Worm (Caenorhabditis elegans) whole organism, early embryonic: ENCODE results near the gene Y51H4A.24.

ENCODE experiments used
- B0310.2 ChIP-seq: sonication (generic microtip); optimal IDR thresholded peaks from 2 replicates; lab custom pipeline; 2016; ENCODE audit warnings: mild to moderate bottlenecking, missing genetic modification characterization, missing compliant biosample characterization
- F13C5.2 ChIP-seq: sonication (generic microtip); optimal IDR thresholded peaks from 2 replicates; lab custom pipeline; 2017; ENCODE audit warnings: mild to moderate bottlenecking, missing genetic modification characterization, inconsistent platforms, missing compliant biosample characterization
- aly-1 ChIP-seq: sonication (generic microtip); optimal IDR thresholded peaks from 2 replicates; lab custom pipeline; 2016; ENCODE audit warnings: missing genetic modification characterization, missing compliant biosample characterization
- ama-1 ChIP-seq: fragments of 150-350 bp; optimal IDR thresholded peaks from 2 replicates; lab custom pipeline; 2014
- ceh-13 ChIP-seq: fragments of 200-800 bp; sonication (Bioruptor generic); optimal IDR thresholded peaks from 2 replicates; lab custom pipeline; 2018; ENCODE audit warnings: mild to moderate bottlenecking, missing genetic modification characterization, missing compliant biosample characterization
- ceh-36 ChIP-seq: sonication (generic microtip); optimal IDR thresholded peaks from 2 replicates; lab custom pipeline; 2016; ENCODE audit warnings: missing genetic modification characterization, inconsistent platforms, missing compliant biosample characterization
- ets-7 ChIP-seq: sonication (generic microtip); optimal IDR thresholded peaks from 2 replicates; lab custom pipeline; 2016; ENCODE audit warnings: missing genotype, missing genetic modification characterization, missing compliant biosample characterization
- flt-1 ChIP-seq: fragments of 200-800 bp; sonication (Bioruptor generic); IDR thresholded peaks from 2 replicates; pipeline ENCODE4 v1.3.6; 2022; ENCODE audit warnings: missing genetic modification characterization, missing compliant biosample characterization
- hmbx-1 ChIP-seq: sonication (generic microtip); optimal IDR thresholded peaks from 2 replicates; lab custom pipeline; 2016; ENCODE audit warnings: mild to moderate bottlenecking, missing genetic modification characterization, missing compliant biosample characterization
- hmg-4 ChIP-seq: fragments of 200-800 bp; sonication (Bioruptor generic); optimal IDR thresholded peaks from 2 replicates; lab custom pipeline; 2018; ENCODE audit warnings: mild to moderate bottlenecking, missing genetic modification characterization, missing compliant biosample characterization
- hnd-1 ChIP-seq: sonication (generic microtip); optimal IDR thresholded peaks from 2 replicates; lab custom pipeline; 2016; ENCODE audit warnings: missing genetic modification characterization, missing compliant biosample characterization
- pes-1 ChIP-seq: fragments of 200-800 bp; sonication (Bioruptor generic); IDR thresholded peaks from 2 replicates; pipeline ENCODE4 v1.3.6; 2022; ENCODE audit warnings: missing genetic modification reagents, missing genetic modification characterization, missing compliant biosample characterization
- scrt-1 ChIP-seq: fragments of 200-800 bp; sonication (Bioruptor generic); IDR thresholded peaks from 2 replicates; pipeline ENCODE4 v1.3.6; 2022; ENCODE audit warnings: missing genetic modification characterization, missing compliant biosample characterization
- sea-1 ChIP-seq: fragments of 200-800 bp; sonication (Bioruptor generic); conservative IDR thresholded peaks from 2 replicates; pipeline ENCODE4 v1.3.6; 2022; ENCODE audit warnings: missing genetic modification characterization, missing compliant biosample characterization
- tbx-11 ChIP-seq: fragments of 200-800 bp; sonication (Bioruptor generic); IDR thresholded peaks from 2 replicates; pipeline ENCODE4 v1.3.6; 2022; ENCODE audit warnings: missing genetic modification characterization, missing compliant biosample characterization
- tbx-37 ChIP-seq: fragments of 200-800 bp; sonication (Bioruptor generic); conservative IDR thresholded peaks from 2 replicates; pipeline ENCODE4 v1.3.6; 2022; ENCODE audit warnings: missing genetic modification reagents, missing genetic modification characterization, missing compliant biosample characterization
- tra-4 ChIP-seq: sonication (generic microtip); optimal IDR thresholded peaks from 2 replicates; lab custom pipeline; 2017; ENCODE audit warnings: missing genetic modification characterization, missing compliant biosample characterization

Gene Y51H4A.24

ce11 chrIV:16740769-16741168, at the start of gene Y51H4A.24:
Gene Y51H4A.24, minus strand, starts transcription at chrIV:16740869.
- TF ChIP-seq sea-1, result no peak
- TF ChIP-seq hmbx-1 (tag; lab: Kevin White, UChicago), result no peak
- no peak for TF ChIP-seq ceh-36 (tag; lab: Kevin White, UChicago)

ce11 chrIV:16787024-16787423, 46.4 kb upstream of the Y51H4A.24 start, which contains the start of gene Y43D4A.6:
Gene Y43D4A.6, plus strand, starts transcription at chrIV:16787324.
- TF ChIP-seq hmg-4 (GFP tag; lab: Kevin White, UChicago) (no peak), tbx-37 (GFP tag; lab: Robert Waterston, UW) (no peak)

ce11 chrIV:16778644-16779043, 38.0 kb upstream of the Y51H4A.24 start:
- TF ChIP-seq sea-1, result no peak
- no peak for TF ChIP-seq scrt-1
- TF ChIP-seq pes-1 (GFP tag; lab: Robert Waterston, UW), result no peak
- TF ChIP-seq tra-4 (tag; lab: Kevin White, UChicago), result no peak
- no peak for TF ChIP-seq hnd-1
- no peak for TF ChIP-seq B0310.2 (tag; lab: Kevin White, UChicago)
- no peak for TF ChIP-seq aly-1 (tag; lab: Kevin White, UChicago)
- TF ChIP-seq tbx-37 (GFP tag; lab: Robert Waterston, UW), result no peak
- no peak for TF ChIP-seq F13C5.2
- no peak for TF ChIP-seq flt-1 (GFP tag; lab: Robert Waterston, UW)
- no peak for TF ChIP-seq ceh-13 (GFP tag; lab: Kevin White, UChicago)

- TF ChIP-seq hmbx-1 (tag; lab: Kevin White, UChicago) (no peak), ama-1 (lab: Kevin White, UChicago) (no peak)
Measured at ce11 chrIV:16777758-16778157, 37.1 kb upstream of the Y51H4A.24 start.

- TF ChIP-seq pes-1 (GFP tag; lab: Robert Waterston, UW) (no peak), tra-4 (tag; lab: Kevin White, UChicago) (no peak), F13C5.2 (no peak), flt-1 (GFP tag; lab: Robert Waterston, UW) (no peak), tbx-37 (GFP tag; lab: Robert Waterston, UW) (no peak), hmg-4 (GFP tag; lab: Kevin White, UChicago) (no peak)
Measured at ce11 chrIV:16776915-16777314, 36.2 kb upstream of the Y51H4A.24 start.

- TF ChIP-seq tbx-37 (GFP tag; lab: Robert Waterston, UW) (peak; percentile 38; the same call in 1 of the 2 replicates), B0310.2 (tag; lab: Kevin White, UChicago) (peak; percentile 20), flt-1 (GFP tag; lab: Robert Waterston, UW) (peak; percentile 80), ceh-13 (GFP tag; lab: Kevin White, UChicago) (peak; percentile 23), ama-1 (lab: Kevin White, UChicago) (no peak), hmbx-1 (tag; lab: Kevin White, UChicago) (no peak), ceh-36 (tag; lab: Kevin White, UChicago) (peak; percentile 44), hnd-1 (peak; percentile 56), tbx-11 (GFP tag; lab: Robert Waterston, UW) (peak; percentile 84), F13C5.2 (peak; percentile 55), hmg-4 (GFP tag; lab: Kevin White, UChicago) (peak; percentile 58), tra-4 (tag; lab: Kevin White, UChicago) (peak; percentile 19), pes-1 (GFP tag; lab: Robert Waterston, UW) (peak; percentile 87), ets-7 (tag; lab: Kevin White, UChicago) (peak; percentile 21), scrt-1 (peak; percentile 82), sea-1 (peak; percentile 71), aly-1 (tag; lab: Kevin White, UChicago) (no peak)
Measured at ce11 chrIV:16775925-16776324, 35.3 kb upstream of the Y51H4A.24 start.

ce11 chrIV:16775455-16775854, 34.8 kb upstream of the Y51H4A.24 start, which contains the start of gene Y43D4A.5:
Gene Y43D4A.5, plus strand, starts transcription at chrIV:16775755.
- TF ChIP-seq hmbx-1 (tag; lab: Kevin White, UChicago) (no peak), ets-7 (tag; lab: Kevin White, UChicago) (no peak), aly-1 (tag; lab: Kevin White, UChicago) (no peak), ceh-13 (GFP tag; lab: Kevin White, UChicago) (no peak), hnd-1 (no peak), ceh-36 (tag; lab: Kevin White, UChicago) (no peak), hmg-4 (GFP tag; lab: Kevin White, UChicago) (no peak), tbx-11 (GFP tag; lab: Robert Waterston, UW) (no peak), F13C5.2 (no peak), B0310.2 (tag; lab: Kevin White, UChicago) (no peak), sea-1 (no peak), tra-4 (tag; lab: Kevin White, UChicago) (no peak), scrt-1 (no peak), tbx-37 (GFP tag; lab: Robert Waterston, UW) (no peak), pes-1 (GFP tag; lab: Robert Waterston, UW) (no peak), ama-1 (lab: Kevin White, UChicago) (no peak), flt-1 (GFP tag; lab: Robert Waterston, UW) (no peak)

ce11 chrIV:16775029-16775428, 34.4 kb upstream of the Y51H4A.24 start:
- TF ChIP-seq aly-1 (tag; lab: Kevin White, UChicago) (no peak), ama-1 (lab: Kevin White, UChicago) (no peak), ceh-13 (GFP tag; lab: Kevin White, UChicago) (no peak), B0310.2 (tag; lab: Kevin White, UChicago) (no peak), sea-1 (no peak), F13C5.2 (no peak), pes-1 (GFP tag; lab: Robert Waterston, UW) (0 out of 2 replicates have a peak, but pooled peaks have one; percentile 31), flt-1 (GFP tag; lab: Robert Waterston, UW) (no peak), tbx-37 (GFP tag; lab: Robert Waterston, UW) (0 out of 2 replicates have a peak, but pooled peaks have one; percentile 31), hmg-4 (GFP tag; lab: Kevin White, UChicago) (no peak)
